Fruit fly (Drosophila melanogaster): ENCODE results near the gene Flad1.

Flad1 gene

dm6 chrX:12857622-12858021 is 45.7 kb downstream of the Flad1 start, which contains the start of gene CG4661:
Gene CG4661, minus strand, starts transcription at chrX:12857722.
- no peak for TF ChIP-seq Clk (GFP tag; optimal IDR thresholded peaks at IDR 0.05)
- TF ChIP-seq CG7045 (GFP tag; optimal IDR thresholded peaks at IDR 0.05), result no peak
- no peak for TF ChIP-seq cnc (optimal IDR thresholded peaks at IDR 0.05)
- no peak for TF ChIP-seq Hr96 (GFP tag; optimal IDR thresholded peaks at IDR 0.05)
- TF ChIP-seq CG14711 (tag; optimal IDR thresholded peaks at IDR 0.05), result no peak
- TF ChIP-seq CG1620 (GFP tag; optimal IDR thresholded peaks at IDR 0.05), result no peak
- TF ChIP-seq CG12768 (GFP tag; optimal IDR thresholded peaks at IDR 0.05), result no peak
- no peak for TF ChIP-seq CG33017 (tag; optimal IDR thresholded peaks at IDR 0.05)
- no peak for TF ChIP-seq toe (GFP tag; optimal IDR thresholded peaks at IDR 0.05)
- TF ChIP-seq tj (GFP tag; optimal IDR thresholded peaks at IDR 0.05), result no peak
- TF ChIP-seq Mnt (GFP tag; optimal IDR thresholded peaks at IDR 0.05), result no peak
- no peak for TF ChIP-seq CG5204 (GFP tag; optimal IDR thresholded peaks at IDR 0.05)
